Fruit fly (Drosophila melanogaster) whole organism, prepupa: ENCODE results near the gene yellow-e2.

Source experiments
- Blimp-1 ChIP-seq: fragments of 200-800 bp; sonication (Bioruptor generic); optimal IDR thresholded peaks from 3 replicates; lab custom pipeline; 2017; ENCODE audit warnings: missing biosample characterization, missing genetic modification characterization, mild to moderate bottlenecking, moderate library complexity, missing genetic modification reagents
- CG10669 ChIP-seq: fragments of 200-800 bp; sonication (Bioruptor generic); optimal IDR thresholded peaks from 3 replicates; lab custom pipeline; 2018; ENCODE audit warnings: missing biosample characterization, mild to moderate bottlenecking, missing genetic modification characterization, moderate library complexity
- CG11762 ChIP-seq: fragments of 200-800 bp; sonication (Bioruptor generic); optimal IDR thresholded peaks from 3 replicates; lab custom pipeline; 2016; ENCODE audit warnings: missing biosample characterization, missing genetic modification characterization; ENCODE audit not compliant: insufficient read depth
- CG11902 ChIP-seq: fragments of 200-800 bp; sonication (Bioruptor generic); optimal IDR thresholded peaks from 3 replicates; lab custom pipeline; 2016; ENCODE audit warnings: missing biosample characterization, missing genetic modification characterization
- CG15336 ChIP-seq: fragments of 200-800 bp; sonication (Bioruptor generic); IDR thresholded peaks from 2 replicates; pipeline ENCODE4 v1.3.6; 2022; ENCODE audit warnings: missing biosample characterization, missing genetic modification characterization
- CG1621 ChIP-seq: fragments of 200-800 bp; sonication (Bioruptor generic); optimal IDR thresholded peaks from 3 replicates; lab custom pipeline; 2018; ENCODE audit warnings: missing biosample characterization, mild to moderate bottlenecking, missing genetic modification characterization
- CG16779 ChIP-seq: fragments of 200-800 bp; sonication (Bioruptor generic); optimal IDR thresholded peaks from 3 replicates; lab custom pipeline; 2017; ENCODE audit warnings: missing biosample characterization, mild to moderate bottlenecking, missing genetic modification characterization
- CG3032 ChIP-seq: fragments of 200-800 bp; optimal IDR thresholded peaks from 2 replicates; lab custom pipeline; 2019; ENCODE audit warnings: missing biosample characterization, mild to moderate bottlenecking, missing genetic modification characterization, moderate library complexity
- CG32006 ChIP-seq: fragments of 200-800 bp; sonication (Bioruptor generic); optimal IDR thresholded peaks from 3 replicates; lab custom pipeline; 2017; ENCODE audit warnings: missing biosample characterization, mild to moderate bottlenecking, missing genetic modification characterization
- CG34406 ChIP-seq: fragments of 200-800 bp; sonication (Bioruptor generic); optimal IDR thresholded peaks from 3 replicates; lab custom pipeline; 2016; ENCODE audit warnings: missing biosample characterization, missing genetic modification characterization
- CG4318 ChIP-seq: fragments of 200-800 bp; sonication (Bioruptor generic); optimal IDR thresholded peaks from 3 replicates; lab custom pipeline; 2017; ENCODE audit warnings: missing biosample characterization, mild to moderate bottlenecking, missing genetic modification characterization
- CG6163 ChIP-seq: fragments of 200-800 bp; sonication (Bioruptor generic); IDR thresholded peaks from 3 replicates; pipeline ENCODE4 v1.3.6; 2022; ENCODE audit warnings: missing biosample characterization, missing genetic modification characterization
- CG6792 ChIP-seq: fragments of 200-800 bp; sonication (Bioruptor generic); optimal IDR thresholded peaks from 3 replicates; lab custom pipeline; 2016; ENCODE audit warnings: missing biosample characterization, missing genetic modification characterization
- CG6808 ChIP-seq: fragments of 200-800 bp; sonication (Bioruptor generic); optimal IDR thresholded peaks from 3 replicates; lab custom pipeline; 2017; ENCODE audit warnings: missing biosample characterization, missing genetic modification characterization, mild to moderate bottlenecking, moderate library complexity, missing genetic modification reagents
- CG7368 ChIP-seq: fragments of 200-800 bp; sonication (Bioruptor generic); optimal IDR thresholded peaks from 3 replicates; lab custom pipeline; 2016; ENCODE audit warnings: missing biosample characterization, missing genetic modification characterization
- CG8119 ChIP-seq: fragments of 200-800 bp; sonication (Bioruptor generic); IDR thresholded peaks from 3 replicates; pipeline ENCODE4 v1.3.6; 2022; ENCODE audit warnings: missing biosample characterization, missing genetic modification characterization
- CG8319 ChIP-seq: fragments of 200-800 bp; sonication (Bioruptor generic); optimal IDR thresholded peaks from 3 replicates; lab custom pipeline; 2016; ENCODE audit warnings: missing biosample characterization, missing genetic modification characterization
- CG8632 ChIP-seq: fragments of 200-800 bp; sonication (Bioruptor generic); optimal IDR thresholded peaks from 3 replicates; lab custom pipeline; 2016; ENCODE audit warnings: missing biosample characterization, missing genetic modification characterization
- Eip78C ChIP-seq: fragments of 200-800 bp; sonication (Bioruptor generic); peaks from one replicate; lab custom pipeline; 2016; ENCODE audit warnings: missing biosample characterization, missing genetic modification characterization
- Eip93F ChIP-seq: fragments of 200-800 bp; sonication (Bioruptor generic); optimal IDR thresholded peaks from 2 replicates; lab custom pipeline; 2016; ENCODE audit warnings: missing biosample characterization, mild to moderate bottlenecking, missing genetic modification characterization
- Ets21C ChIP-seq: fragments of 200-800 bp; sonication (Bioruptor generic); optimal IDR thresholded peaks from 3 replicates; lab custom pipeline; 2016; ENCODE audit warnings: missing biosample characterization, missing genetic modification characterization
- Gug ChIP-seq: fragments of 200-800 bp; sonication (Bioruptor generic); IDR thresholded peaks from 2 replicates; pipeline ENCODE4 v1.3.6; 2022; ENCODE audit warnings: missing biosample characterization, missing genetic modification characterization
- Hr38 ChIP-seq: sonication (Bioruptor generic); optimal IDR thresholded peaks from 2 replicates; lab custom pipeline; 2016; ENCODE audit warnings: missing biosample characterization, missing genetic modification characterization
- Hr39 ChIP-seq: fragments of 200-800 bp; sonication (Bioruptor generic); optimal IDR thresholded peaks from 2 replicates; lab custom pipeline; 2016; ENCODE audit warnings: missing biosample characterization, missing genetic modification characterization
- Lpt ChIP-seq: fragments of 200-800 bp; sonication (Bioruptor generic); optimal IDR thresholded peaks from 3 replicates; lab custom pipeline; 2016; ENCODE audit warnings: missing biosample characterization, missing genetic modification characterization
- Met ChIP-seq: fragments of 200-800 bp; sonication (Bioruptor generic); optimal IDR thresholded peaks from 3 replicates; lab custom pipeline; 2016; ENCODE audit warnings: missing biosample characterization, missing genetic modification characterization
- OdsH ChIP-seq: fragments of 200-800 bp; sonication (Bioruptor generic); optimal IDR thresholded peaks from 3 replicates; lab custom pipeline; 2016; ENCODE audit warnings: missing biosample characterization, missing genetic modification characterization
- Smox ChIP-seq: fragments of 200-800 bp; sonication (Bioruptor generic); optimal IDR thresholded peaks from 3 replicates; lab custom pipeline; 2016; ENCODE audit warnings: missing biosample characterization, missing genetic modification characterization
- Sox102F ChIP-seq: fragments of 200-800 bp; sonication (Bioruptor generic); optimal IDR thresholded peaks from 2 replicates; lab custom pipeline; 2016; ENCODE audit warnings: missing biosample characterization, mild to moderate bottlenecking, missing genetic modification characterization
- Sox14 ChIP-seq: fragments of 200-800 bp; sonication (Bioruptor generic); optimal IDR thresholded peaks from 3 replicates; lab custom pipeline; 2016; ENCODE audit warnings: missing biosample characterization, missing genetic modification characterization
- Sox15 ChIP-seq: fragments of 200-800 bp; sonication (Bioruptor generic); optimal IDR thresholded peaks from 3 replicates; lab custom pipeline; 2016; ENCODE audit warnings: missing biosample characterization, missing genetic modification characterization
- cyc ChIP-seq: fragments of 200-800 bp; sonication (Bioruptor generic); optimal IDR thresholded peaks from 3 replicates; lab custom pipeline; 2016; ENCODE audit warnings: missing biosample characterization, missing genetic modification characterization
- dsx ChIP-seq: fragments of 200-800 bp; optimal IDR thresholded peaks from 3 replicates; lab custom pipeline; 2019; ENCODE audit warnings: missing biosample characterization, mild to moderate bottlenecking, missing genetic modification characterization, moderate library complexity; ENCODE audit not compliant: poor library complexity, severe bottlenecking
- eg ChIP-seq: fragments of 200-800 bp; sonication (Bioruptor generic); IDR thresholded peaks from 3 replicates; pipeline ENCODE4 v1.3.6; 2022; ENCODE audit warnings: missing biosample characterization, missing genetic modification characterization
- esn ChIP-seq: fragments of 200-800 bp; sonication (Bioruptor generic); optimal IDR thresholded peaks from 2 replicates; lab custom pipeline; 2016; ENCODE audit warnings: missing biosample characterization, mild to moderate bottlenecking, missing genetic modification characterization, moderate library complexity
- fd59A ChIP-seq: fragments of 200-800 bp; sonication (Bioruptor generic); optimal IDR thresholded peaks from 2 replicates; lab custom pipeline; 2017; ENCODE audit warnings: missing biosample characterization, mild to moderate bottlenecking, missing genetic modification characterization, missing genetic modification reagents
- fd85E ChIP-seq: fragments of 200-800 bp; sonication (Bioruptor generic); optimal IDR thresholded peaks from 3 replicates; lab custom pipeline; 2016; ENCODE audit warnings: missing biosample characterization, missing genetic modification characterization
- fkh ChIP-seq: fragments of 200-800 bp; sonication (Bioruptor generic); optimal IDR thresholded peaks from 3 replicates; lab custom pipeline; 2017; ENCODE audit warnings: missing biosample characterization, mild to moderate bottlenecking, missing genetic modification characterization, moderate library complexity
- lz ChIP-seq: fragments of 200-800 bp; sonication (Bioruptor generic); optimal IDR thresholded peaks from 3 replicates; lab custom pipeline; 2016; ENCODE audit warnings: missing biosample characterization, missing genetic modification characterization
- net ChIP-seq: fragments of 200-800 bp; sonication (Bioruptor generic); optimal IDR thresholded peaks from 3 replicates; lab custom pipeline; 2016; ENCODE audit warnings: missing biosample characterization, missing genetic modification characterization
- pdm3 ChIP-seq: fragments of 200-800 bp; sonication (Bioruptor generic); optimal IDR thresholded peaks from 3 replicates; lab custom pipeline; 2016; ENCODE audit warnings: missing biosample characterization, missing genetic modification characterization
- salr ChIP-seq, 2 experiments: fragments of 200-800 bp; sonication (Bioruptor generic); optimal IDR thresholded peaks; 3 replicates each; lab custom pipeline; 2016 to 2018; ENCODE audit warnings: missing biosample characterization in 2 of 2, missing genetic modification characterization in 2 of 2, mild to moderate bottlenecking in 1 of 2
- spab ChIP-seq: fragments of 200-800 bp; sonication (Bioruptor generic); optimal IDR thresholded peaks from 2 replicates; lab custom pipeline; 2017; ENCODE audit warnings: missing biosample characterization, mild to moderate bottlenecking, missing genetic modification characterization, missing genetic modification reagents
- ss ChIP-seq, 2 experiments: fragments of 200-800 bp; sonication (Bioruptor generic); optimal IDR thresholded peaks; 2 replicates in 1 of 2; 3 replicates in 1 of 2; lab custom pipeline; 2017 to 2018; ENCODE audit warnings: mild to moderate bottlenecking in 2 of 2, missing biosample characterization in 2 of 2, missing genetic modification characterization in 2 of 2, moderate library complexity in 1 of 2
- svp ChIP-seq: fragments of 200-800 bp; sonication (Bioruptor generic); peaks from one replicate; lab custom pipeline; 2016; ENCODE audit warnings: missing biosample characterization, missing genetic modification characterization
- topi ChIP-seq: fragments of 200-800 bp; sonication (Bioruptor generic); optimal IDR thresholded peaks from 3 replicates; lab custom pipeline; 2016; ENCODE audit warnings: missing biosample characterization, missing genetic modification characterization

The yellow-e2 gene

DNA sequence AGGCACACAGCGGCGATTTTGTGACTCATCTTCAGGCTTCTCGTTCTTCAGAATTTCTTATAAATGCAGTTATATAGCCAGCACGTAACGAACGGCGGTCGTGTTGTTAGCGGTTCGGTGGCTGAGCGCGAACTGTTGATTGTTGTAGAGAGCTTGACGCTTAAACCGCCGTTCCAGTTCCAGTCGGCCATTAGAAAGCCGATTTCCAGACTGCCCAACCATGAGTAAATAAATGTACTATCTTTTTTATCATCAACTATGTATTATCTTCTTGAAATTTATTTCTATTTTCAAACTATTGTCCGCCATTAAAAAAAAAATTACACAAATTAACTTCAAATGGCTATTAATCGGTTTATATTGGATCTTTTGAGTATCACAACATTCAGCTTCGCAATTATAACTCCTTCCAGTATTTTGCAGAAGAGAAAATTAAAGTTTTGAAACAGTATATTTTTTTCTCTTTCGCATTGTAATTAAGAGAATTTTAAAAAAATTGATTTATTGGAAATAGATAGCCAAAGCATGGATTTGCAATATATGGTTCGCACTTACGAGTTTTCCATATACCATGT lies 5.0 kb downstream of the yellow-e2 start, which contains the start of gene GILT1 (continued):
- TF ChIP-seq Eip93F, result no peak
- no peak for TF ChIP-seq Ets21C (GFP tag; lab: Kevin White, UChicago)
- TF ChIP-seq Gug, result no peak
- no peak for TF ChIP-seq CG8319 (GFP tag; lab: Kevin White, UChicago)
- no peak for TF ChIP-seq CG3032
- TF ChIP-seq CG4318, result no peak
- TF ChIP-seq OdsH (GFP tag; lab: Kevin White, UChicago), result no peak
- no peak for TF ChIP-seq Sox15
- TF ChIP-seq CG6163 (GFP tag; lab: Robert Waterston, UW), result no peak
- no peak for TF ChIP-seq ss (GFP tag; optimal IDR thresholded peaks at IDR 0.05; lab: Kevin White, UChicago)
- TF ChIP-seq Hr38 (GFP tag; lab: Kevin White, UChicago), result no peak
- TF ChIP-seq fd59A (GFP tag; lab: Kevin White, UChicago), result no peak
- no peak for TF ChIP-seq CG32006
- peak; percentile 20 for TF ChIP-seq esn (GFP tag; lab: Kevin White, UChicago)
- no peak for TF ChIP-seq CG6792 (GFP tag; lab: Kevin White, UChicago)
- TF ChIP-seq Eip78C (GFP tag; lab: Kevin White, UChicago), result no peak
- TF ChIP-seq dsx (GFP tag; lab: Kevin White, UChicago), result no peak
- no peak for TF ChIP-seq pdm3
- TF ChIP-seq CG11902, result no peak
- TF ChIP-seq CG16779 (tag; lab: Kevin White, UChicago), result no peak
- TF ChIP-seq Hr39 (GFP tag; lab: Kevin White, UChicago), result no peak
- no peak for TF ChIP-seq fd85E
- TF ChIP-seq CG8119 (GFP tag; lab: Robert Waterston, UW), result no peak
- TF ChIP-seq lz (GFP tag; lab: Kevin White, UChicago), result no peak
- TF ChIP-seq svp (GFP tag; lab: Kevin White, UChicago), result no peak
- no peak for TF ChIP-seq topi
- TF ChIP-seq cyc, result no peak
- TF ChIP-seq Sox14 (GFP tag; lab: Kevin White, UChicago), result no peak
- no peak for TF ChIP-seq Blimp-1
- no peak for TF ChIP-seq net (GFP tag; lab: Kevin White, UChicago)
- TF ChIP-seq CG7368 (GFP tag; lab: Kevin White, UChicago), result no peak
- TF ChIP-seq Met, result no peak
- TF ChIP-seq Lpt (GFP tag; lab: Kevin White, UChicago), result no peak
- no peak for TF ChIP-seq CG10669 (GFP tag; lab: Kevin White, UChicago)
- TF ChIP-seq Sox102F, result no peak
- TF ChIP-seq CG8632, result no peak
- 0 out of 2 replicates have a peak, but pooled peaks have one; percentile 7 for TF ChIP-seq CG15336 (GFP tag; lab: Robert Waterston, UW)
- TF ChIP-seq spab (GFP tag; lab: Kevin White, UChicago), result no peak
- no peak for TF ChIP-seq CG6808
- peak; percentile 38; the same call in 2 of the 3 replicates for TF ChIP-seq eg (GFP tag; lab: Robert Waterston, UW)

DNA sequence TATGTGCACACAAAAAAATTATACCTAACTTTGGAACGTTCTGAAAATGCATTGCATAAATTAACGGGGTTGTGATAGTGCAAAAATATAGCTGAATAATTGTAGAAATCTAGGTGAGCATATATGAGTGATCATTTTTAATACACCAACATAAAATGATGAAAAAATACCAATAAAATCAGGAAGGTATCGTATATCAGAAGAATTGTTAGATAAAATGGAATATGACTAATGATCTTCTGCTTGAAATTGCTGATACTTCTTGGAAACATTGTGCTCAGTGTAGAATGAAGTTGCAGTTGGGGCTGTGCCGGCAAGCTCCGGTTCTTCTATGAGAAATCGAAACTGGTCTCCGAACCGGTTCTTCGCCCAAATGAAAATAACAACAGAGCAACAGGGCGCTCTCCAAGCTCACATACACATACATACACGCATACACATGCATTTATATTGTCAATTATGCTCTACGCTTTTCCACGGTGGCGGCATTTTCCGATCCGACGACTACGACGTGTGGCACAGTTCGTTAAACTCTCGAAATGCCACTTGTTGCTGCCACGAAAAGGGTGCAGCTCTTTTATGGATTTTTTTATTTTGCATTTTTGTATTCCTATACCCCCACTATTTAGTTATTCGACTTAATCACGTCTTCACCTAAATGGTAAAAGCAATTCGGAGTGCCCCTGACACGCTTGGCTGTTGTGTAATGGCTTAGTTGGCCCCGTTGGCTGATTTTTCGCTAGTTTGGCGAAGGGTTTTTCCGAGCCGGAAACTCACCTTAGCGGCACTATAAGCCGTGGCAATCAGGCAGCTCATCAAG lies 5.7 kb downstream of the yellow-e2 start:
- peak; percentile 94 for TF ChIP-seq Hr39 (GFP tag; lab: Kevin White, UChicago)
- peak; percentile 91 for TF ChIP-seq CG1621 (tag; lab: Kevin White, UChicago)
- peak; percentile 18 for TF ChIP-seq fkh
- TF ChIP-seq Sox14 (GFP tag; lab: Kevin White, UChicago), result peak; percentile 96
- peak; percentile 99 for TF ChIP-seq Eip78C (GFP tag; lab: Kevin White, UChicago)
- peak; percentile 94 for TF ChIP-seq CG6792 (GFP tag; lab: Kevin White, UChicago)
- peak; percentile 94 for TF ChIP-seq Smox (GFP tag; lab: Kevin White, UChicago)
- TF ChIP-seq esn (GFP tag; lab: Kevin White, UChicago), result peak; percentile 97
- TF ChIP-seq CG8319 (GFP tag; lab: Kevin White, UChicago), result peak; percentile 88
- peak; percentile 97 for TF ChIP-seq svp (GFP tag; lab: Kevin White, UChicago)
- TF ChIP-seq OdsH (GFP tag; lab: Kevin White, UChicago), result peak; percentile 96
- TF ChIP-seq CG4318, result peak; percentile 91
- TF ChIP-seq Lpt (GFP tag; lab: Kevin White, UChicago), result peak; percentile 80
- peak; percentile 96 for TF ChIP-seq net (GFP tag; lab: Kevin White, UChicago)
- TF ChIP-seq Sox102F, result peak; percentile 95
- peak; percentile 94 for TF ChIP-seq CG8119 (GFP tag; lab: Robert Waterston, UW)
- TF ChIP-seq Hr38 (GFP tag; lab: Kevin White, UChicago), result peak; percentile 25
- TF ChIP-seq ss (GFP tag; optimal IDR thresholded peaks at IDR 0.05; lab: Kevin White, UChicago), result peak; percentile 91 to 93
- TF ChIP-seq CG34406 (GFP tag; lab: Kevin White, UChicago), result peak; percentile 96
- peak; percentile 83 for TF ChIP-seq CG11762
- TF ChIP-seq dsx (GFP tag; lab: Kevin White, UChicago), result peak; percentile 92
- TF ChIP-seq spab (GFP tag; lab: Kevin White, UChicago), result peak; percentile 92
- peak; percentile 81 for TF ChIP-seq Gug
- peak; percentile 90 for TF ChIP-seq CG16779 (tag; lab: Kevin White, UChicago)
- peak; percentile 90 for TF ChIP-seq Ets21C (GFP tag; lab: Kevin White, UChicago)
- TF ChIP-seq salr (GFP tag; optimal IDR thresholded peaks at IDR 0.05; lab: Kevin White, UChicago), result peak; percentile 85 to 95
- peak; percentile 95 for TF ChIP-seq Met
